Fruit fly (Drosophila melanogaster) whole organism, wandering third instar larva: ENCODE measurements around the gene CG12009.

Source experiments
- dmrt93B ChIP-seq: fragments of 200-800 bp; sonication (Bioruptor generic); optimal IDR thresholded peaks from 2 replicates; lab custom pipeline; 2018; ENCODE audit warnings: missing biosample characterization, mild to moderate bottlenecking, missing genetic modification characterization
- h ChIP-seq: fragments of 200-800 bp; sonication (Bioruptor generic); optimal IDR thresholded peaks from 3 replicates; lab custom pipeline; 2016; ENCODE audit warnings: missing biosample characterization, mild to moderate bottlenecking, missing genetic modification characterization
- tai ChIP-seq: sonication (Bioruptor generic); optimal IDR thresholded peaks from 2 replicates; lab custom pipeline; 2016; ENCODE audit warnings: missing biosample characterization, missing genetic modification characterization
- usp ChIP-seq: fragments of >200 bp; optimal IDR thresholded peaks from 2 replicates; lab custom pipeline; 2017; ENCODE audit warnings: missing biosample characterization, missing genetic modification characterization

DNA sequence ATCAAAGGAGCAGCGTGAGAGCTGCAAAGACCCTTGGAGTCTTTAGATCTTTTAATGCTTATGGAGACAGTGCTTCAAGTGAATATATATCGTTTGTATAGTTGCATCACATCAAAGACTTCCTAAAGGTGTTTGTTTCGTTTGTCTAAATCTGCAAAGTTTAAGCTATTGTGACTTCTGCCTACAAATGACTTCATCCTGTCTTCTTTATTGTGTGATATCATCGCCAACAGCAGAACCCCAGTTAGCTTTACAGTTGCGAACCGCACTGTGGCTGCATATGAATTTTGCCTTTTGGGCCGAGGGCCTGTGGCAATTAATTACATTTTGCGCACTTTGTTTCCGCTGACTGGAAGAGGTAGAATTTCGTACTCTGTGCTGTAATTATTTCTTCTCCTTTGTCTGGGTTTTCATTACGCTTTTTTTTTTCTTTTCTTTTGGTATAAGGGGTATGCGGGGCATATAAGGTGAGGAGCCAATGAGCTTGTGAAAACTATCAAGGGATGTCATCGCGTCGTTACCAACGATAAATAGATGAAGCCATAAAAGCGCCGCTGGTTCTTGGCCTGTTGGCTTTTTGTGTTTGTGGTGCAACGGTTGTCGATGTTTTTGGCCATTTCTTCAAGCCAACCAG is 51.2 kb downstream of the CG12009 start:
- TF ChIP-seq usp (GFP tag; lab: Kevin White, UChicago) (no peak), tai (GFP tag; lab: Kevin White, UChicago) (peak; percentile 10), h (peak; percentile 69), dmrt93B (GFP tag; lab: Kevin White, UChicago) (peak; percentile 39)
